Fruit fly (Drosophila melanogaster) whole organism, wandering third instar larva: ENCODE measurements around the gene CG32683.

Experiments
- Abd-B ChIP-seq: fragments of >200 bp; optimal IDR thresholded peaks from 2 replicates; lab custom pipeline; 2017; ENCODE audit warnings: missing biosample characterization, missing genetic modification characterization
- CrebA ChIP-seq: fragments of 200-800 bp; sonication (Bioruptor generic); optimal IDR thresholded peaks from 2 replicates; lab custom pipeline; 2016; ENCODE audit warnings: missing biosample characterization, mild to moderate bottlenecking, missing genetic modification characterization, borderline replicate concordance
- Dif ChIP-seq: fragments of 200-275, 200-300 bp; sonication (Bioruptor generic); optimal IDR thresholded peaks from 2 replicates; lab custom pipeline; 2018; ENCODE audit warnings: missing biosample characterization, missing genetic modification characterization; ENCODE audit not compliant: partially characterized antibody
- GATAd ChIP-seq: sonication (Bioruptor generic); optimal IDR thresholded peaks from 2 replicates; lab custom pipeline; 2016; ENCODE audit warnings: missing biosample characterization, missing genetic modification characterization
- HLH106 ChIP-seq: fragments of 200-800 bp; optimal IDR thresholded peaks from 3 replicates; lab custom pipeline; 2019; ENCODE audit warnings: missing biosample characterization, mild to moderate bottlenecking, missing genetic modification characterization, moderate library complexity
- Hnf4 ChIP-seq: fragments of 200-800 bp; sonication (Bioruptor generic); optimal IDR thresholded peaks from 2 replicates; lab custom pipeline; 2016; ENCODE audit warnings: missing biosample characterization, mild to moderate bottlenecking, missing genetic modification characterization
- Hr78 ChIP-seq: fragments of >200 bp; optimal IDR thresholded peaks from 2 replicates; lab custom pipeline; 2017; ENCODE audit warnings: missing biosample characterization, missing genetic modification characterization
- Hr83 ChIP-seq: fragments of 200-300 bp; sonication (Bioruptor generic); optimal IDR thresholded peaks from 2 replicates; lab custom pipeline; 2016; ENCODE audit warnings: missing biosample characterization, mild to moderate bottlenecking, missing genetic modification characterization, moderate library complexity; ENCODE audit not compliant: poor library complexity, severe bottlenecking
- Jra ChIP-seq: sonication (Bioruptor generic); optimal IDR thresholded peaks from 2 replicates; lab custom pipeline; 2016; ENCODE audit warnings: missing biosample characterization, missing genetic modification characterization
- Mio ChIP-seq: sonication (Bioruptor generic); optimal IDR thresholded peaks from 2 replicates; lab custom pipeline; 2016; ENCODE audit warnings: missing biosample characterization, missing genetic modification characterization
- Myc ChIP-seq: fragments of >200 bp; optimal IDR thresholded peaks from 2 replicates; lab custom pipeline; 2017
- N ChIP-seq: fragments of >200 bp; optimal IDR thresholded peaks from 2 replicates; lab custom pipeline; 2018; ENCODE audit warnings: missing biosample characterization, missing external identifiers, missing genetic modification characterization
- Rel ChIP-seq, 2 experiments: fragments of 200-800 bp; sonication (Bioruptor generic) in 1 of 2; optimal IDR thresholded peaks; 2 replicates in 1 of 2; 3 replicates in 1 of 2; lab custom pipeline; 2016 to 2019; ENCODE audit warnings: mild to moderate bottlenecking in 2 of 2, missing biosample characterization in 2 of 2, missing genetic modification characterization in 2 of 2, moderate library complexity in 1 of 2
- Sp1 ChIP-seq: fragments of 200-800 bp; sonication (Bioruptor generic); optimal IDR thresholded peaks from 3 replicates; lab custom pipeline; 2019; ENCODE audit warnings: missing biosample characterization, mild to moderate bottlenecking, missing genetic modification characterization, moderate library complexity
- Vsx2 ChIP-seq: fragments of 200-300, 225-300 bp; sonication (Bioruptor generic); optimal IDR thresholded peaks from 2 replicates; lab custom pipeline; 2018; ENCODE audit warnings: missing biosample characterization, missing genetic modification characterization; ENCODE audit not compliant: partially characterized antibody
- br ChIP-seq: fragments of 200-800 bp; sonication (Bioruptor generic); optimal IDR thresholded peaks from 2 replicates; lab custom pipeline; 2016; ENCODE audit warnings: missing biosample characterization, missing genetic modification characterization
- brk ChIP-seq: fragments of 200-800 bp; sonication (Bioruptor generic); optimal IDR thresholded peaks from 2 replicates; lab custom pipeline; 2016; ENCODE audit warnings: missing biosample characterization, mild to moderate bottlenecking, missing genetic modification characterization
- dl ChIP-seq, 2 experiments: fragments of 175-275, 200-275 bp in 1 of 2; fragments of 200-275 bp in 1 of 2; sonication (Bioruptor generic); optimal IDR thresholded peaks; lab custom pipeline; 2018; ENCODE audit warnings: mild to moderate bottlenecking in 2 of 2, missing biosample characterization in 2 of 2, missing genetic modification characterization in 2 of 2, moderate library complexity in 2 of 2; ENCODE audit not compliant: partially characterized antibody in 2 of 2, insufficient read depth in 1 of 2
- dmrt93B ChIP-seq: fragments of 200-800 bp; sonication (Bioruptor generic); optimal IDR thresholded peaks from 2 replicates; lab custom pipeline; 2018; ENCODE audit warnings: missing biosample characterization, mild to moderate bottlenecking, missing genetic modification characterization
- dsf ChIP-seq: sonication (Bioruptor generic); optimal IDR thresholded peaks from 2 replicates; lab custom pipeline; 2016; ENCODE audit warnings: missing biosample characterization, missing genetic modification characterization, borderline replicate concordance
- ey ChIP-seq: fragments of 200-800 bp; sonication (Bioruptor generic); optimal IDR thresholded peaks from 2 replicates; lab custom pipeline; 2016; ENCODE audit warnings: missing biosample characterization, missing genetic modification characterization
- foxo ChIP-seq, 2 experiments: fragments of 200-800 bp; sonication (Bioruptor generic); optimal IDR thresholded peaks; 2 replicates in 1 of 2; 3 replicates in 1 of 2; lab custom pipeline; 2016 to 2017; ENCODE audit warnings: missing biosample characterization in 2 of 2, missing genetic modification characterization in 2 of 2
- fru ChIP-seq: fragments of 200-800 bp; sonication (Bioruptor generic); optimal IDR thresholded peaks from 3 replicates; lab custom pipeline; 2016; ENCODE audit warnings: missing biosample characterization, mild to moderate bottlenecking, missing genetic modification characterization
- psq ChIP-seq: fragments of 200-800 bp; sonication (Bioruptor generic); optimal IDR thresholded peaks from 3 replicates; lab custom pipeline; 2017; ENCODE audit warnings: missing biosample characterization, mild to moderate bottlenecking, missing genetic modification characterization, moderate library complexity
- rgr ChIP-seq: fragments of 200-800 bp; sonication (Bioruptor generic); optimal IDR thresholded peaks from 3 replicates; lab custom pipeline; 2016; ENCODE audit warnings: missing biosample characterization, mild to moderate bottlenecking, missing genetic modification characterization
- sage ChIP-seq: fragments of 200-800 bp; sonication (Bioruptor generic); optimal IDR thresholded peaks from 2 replicates; lab custom pipeline; 2016; ENCODE audit warnings: missing biosample characterization, mild to moderate bottlenecking, missing genetic modification characterization
- sv ChIP-seq: fragments of 200-800 bp; sonication (Bioruptor generic); optimal IDR thresholded peaks from 3 replicates; lab custom pipeline; 2016; ENCODE audit warnings: missing biosample characterization, missing genetic modification characterization
- tai ChIP-seq: sonication (Bioruptor generic); optimal IDR thresholded peaks from 2 replicates; lab custom pipeline; 2016; ENCODE audit warnings: missing biosample characterization, missing genetic modification characterization
- usp ChIP-seq: fragments of >200 bp; optimal IDR thresholded peaks from 2 replicates; lab custom pipeline; 2017; ENCODE audit warnings: missing biosample characterization, missing genetic modification characterization
- woc ChIP-seq: sonication (Bioruptor generic); optimal IDR thresholded peaks from 2 replicates; lab custom pipeline; 2016; ENCODE audit warnings: missing biosample characterization, mild to moderate bottlenecking, missing genetic modification characterization

CG32683 gene

dm6 chrX:10381252-10381651, 73.4 kb downstream of the CG32683 start, which contains the start of gene CG32681:
CG32681 (minus strand) TSS chrX:10381352.
- TF ChIP-seq fru (GFP tag; lab: Kevin White, UChicago) (no peak), Sp1 (no peak), psq (GFP tag; lab: Kevin White, UChicago) (no peak), dl (GFP tag; optimal IDR thresholded peaks at IDR 0.05; lab: Kevin White, UChicago; ENCODE audit: insufficient read depth in 1 of 2, partially characterized antibody in 2 of 2) (no peak), foxo (GFP tag; optimal IDR thresholded peaks at IDR 0.05; lab: Kevin White, UChicago) (no peak), N (GFP tag; lab: Kevin White, UChicago) (no peak), HLH106 (no peak), GATAd (GFP tag; lab: Kevin White, UChicago) (no peak), Myc (lab: Kevin White, UChicago) (no peak), dmrt93B (GFP tag; lab: Kevin White, UChicago) (no peak), Dif (GFP tag; lab: Kevin White, UChicago) (no peak), sage (GFP tag; lab: Kevin White, UChicago) (no peak), Rel (GFP tag; optimal IDR thresholded peaks at IDR 0.05; lab: Kevin White, UChicago) (no peak), Rel (tag; optimal IDR thresholded peaks at IDR 0.05; lab: Kevin White, UChicago) (no peak), Hr78 (GFP tag; lab: Kevin White, UChicago) (no peak), CrebA (no peak), usp (GFP tag; lab: Kevin White, UChicago) (no peak), woc (GFP tag; lab: Kevin White, UChicago) (no peak), brk (GFP tag; lab: Kevin White, UChicago) (no peak), Hr83 (GFP tag; lab: Kevin White, UChicago) (no peak)

- TF ChIP-seq sage (GFP tag; lab: Kevin White, UChicago): no peak
- TF ChIP-seq dsf (GFP tag; lab: Kevin White, UChicago): no peak
- TF ChIP-seq Sp1: no peak
- TF ChIP-seq N (GFP tag; lab: Kevin White, UChicago): no peak
These were observed 79.5 kb downstream of the CG32683 start, which contains the start of the genes CG32686 and CG2898 for dm6 chrX:10375216-10375615. CG32686 (minus strand) TSS chrX:10375316. CG2898 (plus strand) TSS chrX:10375374.

- no peak for TF ChIP-seq GATAd (GFP tag; lab: Kevin White, UChicago)
These were observed 84.3 kb downstream of the CG32683 start for dm6 chrX:10370201-10371038.

- TF ChIP-seq woc (GFP tag; lab: Kevin White, UChicago) (no peak), Hnf4 (GFP tag; lab: Kevin White, UChicago) (no peak), Sp1 (no peak), Vsx2 (GFP tag; lab: Kevin White, UChicago) (no peak), Jra (GFP tag; lab: Kevin White, UChicago) (no peak), br (no peak), sv (GFP tag; lab: Kevin White, UChicago) (no peak), sage (GFP tag; lab: Kevin White, UChicago) (no peak), ey (GFP tag; lab: Kevin White, UChicago) (no peak), Abd-B (no peak), HLH106 (no peak), rgr (GFP tag; lab: Kevin White, UChicago) (no peak), tai (GFP tag; lab: Kevin White, UChicago) (no peak), Myc (lab: Kevin White, UChicago) (no peak), Mio (GFP tag; lab: Kevin White, UChicago) (no peak), Hr78 (GFP tag; lab: Kevin White, UChicago) (no peak), N (GFP tag; lab: Kevin White, UChicago) (no peak), GATAd (GFP tag; lab: Kevin White, UChicago) (no peak), dsf (GFP tag; lab: Kevin White, UChicago) (no peak)
These were observed 84.9 kb downstream of the CG32683 start for dm6 chrX:10369763-10370162.
